Worm (Caenorhabditis elegans) whole organism, late embryonic: ENCODE measurements around the gene ZK632.9.

ENCODE experiments used
- C08G9.2 ChIP-seq: sonication (generic microtip); optimal IDR thresholded peaks from 2 replicates; lab custom pipeline; 2016; ENCODE audit warnings: mild to moderate bottlenecking, missing genetic modification characterization, moderate library complexity, missing compliant biosample characterization
- C38D4.7 ChIP-seq: fragments of 200-800 bp; sonication (Bioruptor generic); optimal IDR thresholded peaks from 2 replicates; lab custom pipeline; 2018; ENCODE audit warnings: mild to moderate bottlenecking, missing genetic modification characterization, moderate library complexity, missing compliant biosample characterization
- T23F11.4 ChIP-seq: fragments of 200-800 bp; sonication (Bioruptor generic); optimal IDR thresholded peaks from 2 replicates; lab custom pipeline; 2018; ENCODE audit warnings: mild to moderate bottlenecking, missing genetic modification characterization, missing compliant biosample characterization
- ceh-14 ChIP-seq: sonication (generic microtip); optimal IDR thresholded peaks from 2 replicates; lab custom pipeline; 2016; ENCODE audit warnings: missing genotype, missing genetic modification characterization, missing compliant biosample characterization
- ceh-19 ChIP-seq: fragments of 200-800 bp; sonication (Bioruptor generic); optimal IDR thresholded peaks from 2 replicates; lab custom pipeline; 2018; ENCODE audit warnings: mild to moderate bottlenecking, missing genetic modification characterization, missing compliant biosample characterization
- ceh-30 ChIP-seq: fragments of 150-350 bp; optimal IDR thresholded peaks from 2 replicates; lab custom pipeline; 2014; ENCODE audit warnings: missing biosample characterization, missing genetic modification characterization
- ceh-34 ChIP-seq: sonication (generic microtip); optimal IDR thresholded peaks from 2 replicates; lab custom pipeline; 2016; ENCODE audit warnings: mild to moderate bottlenecking, missing genetic modification characterization, missing compliant biosample characterization
- ceh-45 ChIP-seq: fragments of 200-800 bp; sonication (Bioruptor generic); IDR thresholded peaks from 2 replicates; pipeline ENCODE4 v1.3.6; 2022; ENCODE audit warnings: missing genetic modification reagents, missing genetic modification characterization, missing compliant biosample characterization
- ceh-48 ChIP-seq: sonication (generic microtip); optimal IDR thresholded peaks from 2 replicates; lab custom pipeline; 2016; ENCODE audit warnings: missing genetic modification characterization, inconsistent platforms, missing compliant biosample characterization
- dmd-4 ChIP-seq: sonication (generic microtip); optimal IDR thresholded peaks from 2 replicates; lab custom pipeline; 2016; ENCODE audit warnings: borderline replicate concordance, missing genetic modification characterization, missing compliant biosample characterization
- elt-2 ChIP-seq: sonication (generic microtip); optimal IDR thresholded peaks from 2 replicates; lab custom pipeline; 2016; ENCODE audit warnings: missing genetic modification reagents, missing genetic modification characterization, missing compliant biosample characterization
- elt-4 ChIP-seq: sonication (generic microtip); optimal IDR thresholded peaks from 2 replicates; lab custom pipeline; 2016; ENCODE audit warnings: missing genetic modification characterization, missing compliant biosample characterization
- ets-4 ChIP-seq: sonication (generic microtip); optimal IDR thresholded peaks from 2 replicates; lab custom pipeline; 2016; ENCODE audit warnings: missing genetic modification characterization, missing compliant biosample characterization
- fax-1 ChIP-seq: sonication (generic microtip); optimal IDR thresholded peaks from 2 replicates; lab custom pipeline; 2016; ENCODE audit warnings: missing genotype, missing genetic modification characterization, missing compliant biosample characterization
- gmeb-2 ChIP-seq: sonication (generic microtip); optimal IDR thresholded peaks from 2 replicates; lab custom pipeline; 2016; ENCODE audit warnings: missing genetic modification characterization, inconsistent platforms, missing compliant biosample characterization
- hlh-6 ChIP-seq: sonication (generic microtip); optimal IDR thresholded peaks from 2 replicates; lab custom pipeline; 2016; ENCODE audit warnings: missing genotype, missing genetic modification characterization, missing compliant biosample characterization
- hlh-8 ChIP-seq: sonication (generic microtip); optimal IDR thresholded peaks from 2 replicates; lab custom pipeline; 2016; ENCODE audit warnings: missing genotype, missing genetic modification characterization, missing compliant biosample characterization
- lim-6 ChIP-seq: sonication (generic microtip); optimal IDR thresholded peaks from 2 replicates; lab custom pipeline; 2016; ENCODE audit warnings: missing genetic modification characterization, missing compliant biosample characterization
- lin-11 ChIP-seq: fragments of 200-800 bp; sonication (Bioruptor generic); optimal IDR thresholded peaks from 2 replicates; lab custom pipeline; 2018; ENCODE audit warnings: mild to moderate bottlenecking, missing genetic modification characterization, missing compliant biosample characterization
- mec-3 ChIP-seq: sonication (generic microtip); optimal IDR thresholded peaks from 2 replicates; lab custom pipeline; 2016; ENCODE audit warnings: borderline replicate concordance, missing genetic modification characterization, missing compliant biosample characterization
- nfya-1 ChIP-seq: sonication (generic microtip); optimal IDR thresholded peaks from 2 replicates; lab custom pipeline; 2017; ENCODE audit warnings: missing genetic modification characterization, mild to moderate bottlenecking, missing compliant biosample characterization, antibody characterized with exemption, moderate library complexity
- odd-2 ChIP-seq: sonication (generic microtip); optimal IDR thresholded peaks from 2 replicates; lab custom pipeline; 2017; ENCODE audit warnings: antibody characterized with exemption, mild to moderate bottlenecking, missing genetic modification characterization, missing compliant biosample characterization
- pag-3 ChIP-seq: sonication (generic microtip); optimal IDR thresholded peaks from 2 replicates; lab custom pipeline; 2016; ENCODE audit warnings: missing compliant biosample characterization, missing genetic modification characterization, borderline replicate concordance
- pros-1 ChIP-seq: fragments of 150-350 bp; optimal IDR thresholded peaks from 2 replicates; lab custom pipeline; 2014; ENCODE audit warnings: missing biosample characterization, missing genetic modification reagents, missing genetic modification characterization
- ref-2 ChIP-seq: sonication (generic microtip); optimal IDR thresholded peaks from 2 replicates; lab custom pipeline; 2016; ENCODE audit warnings: missing genetic modification characterization, missing compliant biosample characterization
- rnt-1 ChIP-seq: sonication (generic microtip); optimal IDR thresholded peaks from 2 replicates; lab custom pipeline; 2016; ENCODE audit warnings: missing genetic modification characterization, missing compliant biosample characterization
- sdc-2 ChIP-seq: sonication (generic microtip); optimal IDR thresholded peaks from 2 replicates; lab custom pipeline; 2016; ENCODE audit warnings: missing genotype, missing genetic modification characterization, missing compliant biosample characterization
- sox-2 ChIP-seq: fragments of 200-800 bp; sonication (Bioruptor generic); IDR thresholded peaks from 2 replicates; pipeline ENCODE4 v1.3.6; 2022; ENCODE audit warnings: missing genetic modification reagents, missing genetic modification characterization, missing compliant biosample characterization
- unc-86 ChIP-seq: sonication (generic microtip); optimal IDR thresholded peaks from 2 replicates; lab custom pipeline; 2016; ENCODE audit warnings: missing genetic modification characterization, missing compliant biosample characterization

ZK632.9 gene

DNA sequence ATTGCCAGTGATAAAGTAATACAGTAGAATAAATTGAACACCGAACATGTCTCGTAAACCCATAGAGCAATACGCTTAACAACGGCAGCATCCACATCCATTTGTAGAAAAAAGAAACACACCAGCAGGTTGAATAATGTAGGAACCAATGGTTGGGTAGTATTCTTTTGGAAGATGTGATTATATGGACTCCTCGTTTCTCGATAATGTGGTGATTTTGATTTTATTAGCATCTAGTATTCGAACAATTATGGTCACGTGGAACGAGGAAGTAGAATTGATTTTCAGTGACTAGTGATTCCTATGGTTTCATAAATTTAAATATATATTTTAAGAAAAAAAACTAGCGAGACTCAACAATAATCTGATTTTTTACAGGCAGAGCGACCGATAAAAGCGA, 28.8 kb downstream of the ZK632.9 start, which contains the start of gene srxa-10:
Gene srxa-10 (minus strand): TSS at position 101 of the 400 bp plus-strand sequence.
- TF ChIP-seq sdc-2 (no peak), ets-4 (tag; lab: Kevin White, UChicago) (no peak), hlh-8 (tag; lab: Kevin White, UChicago) (no peak), sox-2 (GFP tag; lab: Robert Waterston, UW) (no peak), rnt-1 (tag; lab: Kevin White, UChicago) (no peak), ceh-30 (tag; lab: Kevin White, UChicago) (no peak), T23F11.4 (GFP tag; lab: Kevin White, UChicago) (no peak)
- TF ChIP-seq, all 69 proteins: peak for 0

DNA sequence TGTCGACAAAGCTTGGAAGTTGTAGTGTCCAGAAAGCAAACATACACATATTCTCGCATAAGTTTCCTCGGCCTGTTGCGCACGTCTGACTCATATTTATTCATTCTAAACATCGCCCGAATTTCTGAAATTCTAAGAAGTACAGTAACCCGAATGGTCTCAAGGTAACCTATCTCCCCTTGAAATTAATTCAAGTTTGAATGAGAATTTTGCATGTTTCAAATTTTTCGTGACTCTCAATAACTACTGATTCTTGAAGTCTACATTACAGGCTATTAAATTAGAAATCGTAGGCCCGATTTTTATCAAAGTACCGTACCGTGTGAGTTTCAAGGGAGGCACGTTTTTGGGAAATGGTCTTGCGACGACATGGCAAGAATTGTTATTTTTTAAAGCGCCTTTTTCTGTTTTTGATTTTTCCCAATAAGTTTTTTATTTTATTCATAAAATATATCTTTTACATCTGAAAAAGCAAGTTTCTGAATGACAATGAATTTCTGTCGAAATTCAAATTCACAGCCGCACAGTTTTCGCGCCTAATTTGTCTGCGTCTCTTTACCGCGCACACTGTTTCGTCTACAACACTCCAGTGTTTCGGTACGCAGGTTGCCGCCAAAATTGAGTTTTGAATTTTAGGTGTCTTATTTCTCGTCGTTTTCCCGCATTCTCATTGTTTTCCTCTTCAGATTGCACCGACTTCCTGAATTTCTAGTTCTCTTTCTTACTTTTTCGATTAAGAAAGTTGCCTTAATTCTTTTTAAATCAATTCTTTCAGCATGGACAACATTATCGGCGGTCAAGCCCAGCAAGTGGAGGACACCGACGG, 31.4 kb downstream of the ZK632.9 start, which contains the start of the genes R10E11.9 and mcm-6:
Gene R10E11.9 (minus strand): TSS at position 51 of the 826 bp plus-strand sequence.
Gene mcm-6 (plus strand): TSS at position 776 of the 826 bp plus-strand sequence.
- TF ChIP-seq nfya-1 (tag; lab: Kevin White, UChicago) (no peak), unc-86 (no peak), lin-11 (tag; lab: Kevin White, UChicago) (no peak), gmeb-2 (tag; lab: Kevin White, UChicago) (no peak), lim-6 (tag; lab: Kevin White, UChicago) (no peak), odd-2 (tag; lab: Kevin White, UChicago) (no peak), pag-3 (tag; lab: Kevin White, UChicago) (no peak), hlh-6 (no peak), C38D4.7 (GFP tag; lab: Kevin White, UChicago) (no peak), ref-2 (tag; lab: Kevin White, UChicago) (no peak), fax-1 (tag; lab: Kevin White, UChicago) (no peak)
- TF ChIP-seq, all 69 proteins: peak for 0

- TF ChIP-seq ref-2 (tag; lab: Kevin White, UChicago) = no peak
- no peak for TF ChIP-seq hlh-8 (tag; lab: Kevin White, UChicago)
- peak; percentile 51 for TF ChIP-seq nfya-1 (tag; lab: Kevin White, UChicago)
- no peak for TF ChIP-seq elt-2 (tag; lab: Kevin White, UChicago)
Measured at ce11 chrIII:9789607-9790073, 35.6 kb downstream of the ZK632.9 start, which contains the start of gene R10E11.5. Gene R10E11.5 (minus strand): TSS chrIII:9789657.

DNA sequence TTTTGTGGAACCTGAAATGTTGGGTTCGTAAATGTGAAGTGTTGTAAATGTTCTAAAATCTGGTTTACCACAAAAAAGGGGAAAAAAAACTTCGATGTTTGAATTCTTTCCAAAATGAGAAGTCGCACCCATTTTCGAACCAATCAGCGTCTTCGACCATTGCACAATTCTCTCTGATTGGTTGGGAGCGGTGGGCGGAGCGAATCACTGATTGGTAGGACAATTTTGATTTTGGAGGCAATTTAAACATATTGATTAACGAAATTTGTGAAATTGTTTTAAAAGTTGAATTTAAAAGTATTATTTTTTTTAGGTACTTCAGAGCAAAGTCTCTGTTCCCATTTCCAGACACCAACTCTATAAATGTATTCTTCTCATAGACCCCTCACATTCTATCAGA, 36.1 kb downstream of the ZK632.9 start:
- no peak for TF ChIP-seq lin-11 (tag; lab: Kevin White, UChicago)
- TF ChIP-seq nfya-1 (tag; lab: Kevin White, UChicago) = peak; percentile 84

- TF ChIP-seq elt-2 (tag; lab: Kevin White, UChicago) (peak; percentile 79), pros-1 (tag; lab: Kevin White, UChicago) (no peak)
Measured at ce11 chrIII:9786776-9787175, 38.5 kb downstream of the ZK632.9 start.

DNA sequence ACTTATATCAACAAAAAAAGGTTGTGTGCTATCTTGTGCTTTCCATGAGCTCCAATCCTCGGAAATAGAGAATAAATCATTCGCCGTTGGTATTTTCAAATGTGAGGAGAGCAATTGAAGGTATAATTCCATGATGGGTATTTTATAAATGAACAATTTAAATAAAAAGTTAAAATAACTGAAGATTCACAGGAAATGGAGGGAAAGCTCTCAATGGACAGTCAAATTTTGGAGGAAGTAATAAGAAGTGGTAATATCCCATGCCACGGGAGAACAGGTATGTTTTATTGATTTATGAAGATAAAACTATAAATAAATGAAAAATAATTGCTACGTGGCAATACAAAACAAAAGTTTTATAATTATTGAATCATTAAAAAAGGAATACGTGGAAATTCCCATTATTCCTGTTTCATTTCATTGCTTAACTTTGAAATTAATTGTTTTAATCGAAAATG, 42.1 kb downstream of the ZK632.9 start:
- TF ChIP-seq dmd-4 (tag; lab: Kevin White, UChicago) (no peak), C08G9.2 (no peak), ceh-48 (no peak), mec-3 (no peak), elt-4 (tag; lab: Kevin White, UChicago) (no peak), T23F11.4 (GFP tag; lab: Kevin White, UChicago) (no peak)

DNA sequence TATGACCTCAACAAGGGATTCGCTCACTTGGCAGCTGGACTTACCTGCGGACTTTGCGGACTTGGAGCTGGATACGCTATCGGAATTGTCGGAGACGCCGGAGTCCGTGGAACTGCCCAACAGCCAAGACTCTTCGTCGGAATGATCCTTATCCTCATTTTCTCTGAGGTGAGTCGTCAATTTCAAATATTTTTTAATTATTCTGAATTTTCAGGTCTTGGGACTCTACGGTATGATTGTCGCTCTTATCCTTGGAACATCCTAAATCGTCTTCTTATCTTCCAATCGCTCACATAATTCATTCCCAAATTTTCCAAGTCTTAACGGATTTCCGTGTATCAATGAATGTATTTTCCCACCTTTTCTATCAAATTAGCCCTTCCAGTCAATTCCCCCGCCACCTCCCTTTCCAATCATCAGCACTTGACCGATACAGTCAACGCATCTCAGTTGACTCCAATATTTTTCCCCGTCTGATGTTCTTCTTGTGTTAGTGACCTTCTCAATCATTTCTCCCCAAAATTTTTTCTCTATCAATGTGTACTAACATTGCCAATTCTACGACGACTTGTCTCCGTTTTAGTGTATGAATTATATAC, 42.6 kb downstream of the ZK632.9 start, which contains the start of gene R10E11.6:
Gene R10E11.6 (plus strand): TSS at position 524 of the 599 bp plus-strand sequence.
- TF ChIP-seq sox-2 (GFP tag; lab: Robert Waterston, UW) (no peak), ceh-14 (no peak), ceh-45 (no peak), ceh-19 (GFP tag; lab: Kevin White, UChicago) (no peak), pag-3 (tag; lab: Kevin White, UChicago) (no peak), ceh-34 (tag; lab: Kevin White, UChicago) (no peak), mec-3 (no peak)
- TF ChIP-seq, all 69 proteins: peak for 0
